Worm (Caenorhabditis elegans): ENCODE measurements around the gene atx-3.

Gene atx-3

DNA sequence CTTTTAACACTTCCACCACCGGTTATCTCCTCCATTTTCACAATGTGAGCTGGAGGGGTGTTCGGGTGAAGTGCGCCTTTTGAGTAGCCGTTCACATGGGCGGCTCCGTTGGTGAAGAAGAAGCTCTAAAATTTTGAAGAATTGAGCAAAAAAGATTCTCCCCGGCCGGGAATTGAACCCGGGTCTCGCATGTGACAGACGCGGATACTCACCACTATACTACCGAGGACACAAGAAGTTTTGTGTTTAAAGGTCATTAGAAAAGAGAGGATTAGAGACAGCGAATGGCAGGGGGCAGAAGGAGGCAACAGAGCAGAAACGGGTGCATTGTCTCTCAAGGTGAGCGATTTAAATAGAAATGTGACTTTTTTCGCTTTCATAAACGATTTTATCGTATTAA, 25.6 kb downstream of the atx-3 start (continued):
- TF ChIP-seq eyg-1 (tag; optimal IDR thresholded peaks at IDR 0.05) (peak; percentile 71), fkh-6 (tag; optimal IDR thresholded peaks at IDR 0.05) (peak; percentile 90), dmd-4 (tag; optimal IDR thresholded peaks at IDR 0.05; ENCODE audit: borderline replicate concordance) (peak; percentile 74), ceh-6 (GFP tag; optimal IDR thresholded peaks at IDR 0.05) (peak; percentile 78), sox-4 (tag; optimal IDR thresholded peaks at IDR 0.05) (peak; percentile 75), odd-2 (tag; optimal IDR thresholded peaks at IDR 0.05) (peak; percentile 33), ceh-19 (GFP tag; optimal IDR thresholded peaks at IDR 0.05) (peak; percentile 84), tbx-7 (tag; optimal IDR thresholded peaks at IDR 0.05) (peak; percentile 43), pax-1 (tag; optimal IDR thresholded peaks at IDR 0.05) (no peak), syd-9 (tag; optimal IDR thresholded peaks at IDR 0.05) (peak; percentile 75), pat-9 (tag; optimal IDR thresholded peaks at IDR 0.05) (peak; percentile 75), pag-3 (tag; optimal IDR thresholded peaks at IDR 0.05; ENCODE audit: borderline replicate concordance) (peak; percentile 17), ceh-45 (GFP tag; IDR thresholded peaks at IDR 0.05) (peak; percentile 79; the same call in 1 of the 2 replicates), C08G9.2 (tag; optimal IDR thresholded peaks at IDR 0.05) (peak; percentile 79), C38D4.7 (GFP tag; optimal IDR thresholded peaks at IDR 0.05) (peak; percentile 81), ceh-9 (tag; optimal IDR thresholded peaks at IDR 0.05) (peak; percentile 12), hlh-6 (tag; optimal IDR thresholded peaks at IDR 0.05) (peak; percentile 91), ztf-16 (tag; optimal IDR thresholded peaks at IDR 0.05) (peak; percentile 79), elt-4 (tag; optimal IDR thresholded peaks at IDR 0.05) (no peak), nfya-1 (tag; optimal IDR thresholded peaks at IDR 0.05) (peak; percentile 58), hlh-13 (GFP tag; optimal IDR thresholded peaks at IDR 0.05) (peak; percentile 76)

DNA sequence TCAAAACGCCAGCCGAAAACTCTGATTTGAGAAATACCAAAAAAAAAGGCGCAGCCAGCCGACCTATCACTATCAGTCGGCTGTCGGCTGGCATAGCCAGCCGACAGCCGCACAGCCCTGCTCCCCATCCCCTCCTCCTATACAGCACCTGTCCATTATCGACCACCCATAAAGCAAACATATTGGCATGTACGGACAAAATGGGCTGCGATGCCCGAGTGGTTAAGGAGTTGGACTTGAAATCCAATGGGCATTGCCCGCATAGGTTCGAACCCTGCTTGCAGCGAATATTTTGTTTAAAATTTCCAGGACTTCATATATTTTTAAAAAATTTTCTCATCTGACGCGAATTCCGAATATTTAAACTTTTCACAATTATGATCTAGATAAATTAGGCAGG, 26.8 kb downstream of the atx-3 start:
- TF ChIP-seq ttx-3 (tag; optimal IDR thresholded peaks at IDR 0.05) (no peak), pag-3 (tag; optimal IDR thresholded peaks at IDR 0.05; ENCODE audit: borderline replicate concordance) (no peak), elt-2 (tag; optimal IDR thresholded peaks at IDR 0.05) (no peak), ref-2 (tag; optimal IDR thresholded peaks at IDR 0.05) (no peak), che-1 (tag; optimal IDR thresholded peaks at IDR 0.05) (no peak), pat-9 (tag; optimal IDR thresholded peaks at IDR 0.05) (no peak), ceh-14 (tag; optimal IDR thresholded peaks at IDR 0.05) (no peak), ahr-1 (tag; optimal IDR thresholded peaks at IDR 0.05) (no peak), ama-1 (optimal IDR thresholded peaks at IDR 0.05) (no peak)

DNA sequence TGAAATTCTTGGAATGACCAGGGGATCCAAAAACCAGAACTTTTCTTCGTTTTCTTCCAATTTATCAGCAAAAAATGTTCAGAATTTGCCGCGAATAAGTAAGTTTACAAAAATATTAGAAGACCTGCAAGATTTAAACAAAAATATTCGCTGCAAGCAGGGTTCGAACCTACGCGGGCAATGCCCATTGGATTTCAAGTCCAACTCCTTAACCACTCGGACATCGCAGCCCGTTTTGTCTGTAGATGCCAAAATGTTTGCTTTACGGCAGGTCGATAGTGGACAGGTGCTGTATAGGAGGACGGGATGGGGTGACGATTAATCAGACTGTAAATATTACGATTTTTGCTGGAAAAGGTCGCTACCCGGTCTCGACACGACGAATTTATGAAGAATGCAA, 29.5 kb downstream of the atx-3 start:
- TF ChIP-seq che-1 (tag; optimal IDR thresholded peaks at IDR 0.05) (no peak), eyg-1 (tag; optimal IDR thresholded peaks at IDR 0.05) (no peak), C38D4.7 (GFP tag; optimal IDR thresholded peaks at IDR 0.05) (no peak), C08G9.2 (tag; optimal IDR thresholded peaks at IDR 0.05) (no peak), sox-2 (GFP tag; IDR thresholded peaks at IDR 0.05) (no peak), ceh-9 (tag; optimal IDR thresholded peaks at IDR 0.05) (no peak), ceh-48 (tag; optimal IDR thresholded peaks at IDR 0.05) (no peak), ztf-16 (tag; optimal IDR thresholded peaks at IDR 0.05) (no peak), ceh-31 (tag; optimal IDR thresholded peaks at IDR 0.05) (no peak), F13H6.1 (tag; optimal IDR thresholded peaks at IDR 0.05) (no peak)

DNA sequence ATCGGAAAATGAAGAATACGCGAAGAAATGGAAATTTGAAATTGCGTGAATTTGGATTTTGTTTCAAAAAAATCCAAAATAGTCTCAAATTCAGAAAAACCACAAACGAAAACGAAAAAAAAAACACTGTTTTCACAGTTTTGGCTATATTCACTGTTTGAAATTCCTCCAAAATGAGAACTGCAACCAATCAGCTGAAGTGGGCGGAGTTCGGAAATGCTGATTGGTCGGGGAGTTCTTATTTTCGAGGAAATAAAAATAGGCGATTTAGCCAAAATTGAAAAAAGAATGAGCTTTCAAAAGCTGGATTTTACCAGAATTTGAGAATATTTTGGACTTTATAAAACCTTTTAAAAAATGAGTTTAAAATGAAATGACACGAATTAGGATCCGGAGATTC, 32.3 kb downstream of the atx-3 start, which contains the start of gene glb-14:
Gene glb-14, minus strand, starts transcription at position 97 of the 400 bp plus-strand sequence.
- TF ChIP-seq nfya-1 (tag; optimal IDR thresholded peaks at IDR 0.05) (peak; percentile 63), K09A11.1 (tag; optimal IDR thresholded peaks at IDR 0.05; ENCODE audit: insufficient read depth) (no peak)

DNA sequence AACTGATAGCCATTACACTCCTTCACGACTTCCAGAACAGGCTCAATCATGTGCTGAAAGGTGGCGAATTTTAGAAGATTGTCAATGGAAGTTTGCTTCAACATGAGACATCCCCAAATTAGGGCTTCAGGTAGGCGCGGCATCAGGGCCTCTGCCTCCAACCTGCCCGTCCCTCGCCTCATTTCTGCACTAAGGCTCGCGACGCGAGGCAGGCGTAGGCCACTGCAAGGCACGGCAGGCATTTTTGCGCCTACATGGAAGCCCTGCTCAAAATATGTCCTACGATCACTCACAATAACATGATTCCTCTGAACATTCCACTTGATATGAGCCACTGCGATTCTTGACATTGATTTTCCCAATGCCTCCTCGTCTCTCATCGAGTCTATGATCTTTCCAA, 34.0 kb downstream of the atx-3 start:
- TF ChIP-seq ceh-18 (tag; optimal IDR thresholded peaks at IDR 0.05) (no peak), ceh-22 (tag; optimal IDR thresholded peaks at IDR 0.05) (no peak), ceh-30 (tag; optimal IDR thresholded peaks at IDR 0.05) (no peak), ceh-34 (tag; optimal IDR thresholded peaks at IDR 0.05) (no peak), dve-1 (tag; optimal IDR thresholded peaks at IDR 0.05) (no peak), K02D7.2 (tag; optimal IDR thresholded peaks at IDR 0.05) (no peak), hlh-15 (tag; optimal IDR thresholded peaks at IDR 0.05) (no peak), syd-9 (tag; optimal IDR thresholded peaks at IDR 0.05) (no peak), ttx-3 (tag; optimal IDR thresholded peaks at IDR 0.05) (no peak), nhr-11 (tag; optimal IDR thresholded peaks at IDR 0.05) (no peak), ceh-31 (tag; optimal IDR thresholded peaks at IDR 0.05) (no peak), madf-2 (tag; optimal IDR thresholded peaks at IDR 0.05) (no peak), npax-4 (tag; optimal IDR thresholded peaks at IDR 0.05) (no peak), ceh-24 (tag; optimal IDR thresholded peaks at IDR 0.05) (no peak)

Measured in whole organism, late embryonic.